Fruit fly (Drosophila melanogaster): ENCODE measurements around the gene Karl.

The Karl gene

dm6 chrX:11818047-11818766 lies 31.0 kb downstream of the Karl start (continued):
- TF ChIP-seq fru (GFP tag; optimal IDR thresholded peaks at IDR 0.05) = peak; percentile 96
- TF ChIP-seq HLH106 (tag; optimal IDR thresholded peaks at IDR 0.05) = peak; percentile 89
- peak; percentile 92 for TF ChIP-seq psq (GFP tag; optimal IDR thresholded peaks at IDR 0.05)
- peak; percentile 57 for TF ChIP-seq Mio (GFP tag; optimal IDR thresholded peaks at IDR 0.05)
- no peak for TF ChIP-seq N (GFP tag; optimal IDR thresholded peaks at IDR 0.05)
- TF ChIP-seq lola (GFP tag; optimal IDR thresholded peaks at IDR 0.05) = no peak

DNA sequence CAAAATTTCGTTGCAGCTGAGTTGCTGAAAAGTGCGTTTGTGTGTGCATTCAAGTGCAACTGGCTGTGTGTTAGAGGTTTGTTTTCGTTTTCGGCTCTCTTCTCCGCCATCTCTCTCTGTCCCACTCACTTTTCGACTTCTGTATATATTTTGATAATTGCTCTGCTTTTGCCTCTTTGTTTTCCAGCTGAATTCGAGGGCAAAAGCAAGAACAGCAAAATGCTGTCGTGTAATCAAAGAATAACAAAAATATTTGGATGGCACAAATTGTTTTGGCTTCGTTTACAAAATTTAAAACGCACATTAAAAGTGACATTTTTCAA lies 31.5 kb downstream of the Karl start:
- TF ChIP-seq CG9705 (GFP tag; optimal IDR thresholded peaks at IDR 0.05) (no peak), Dif (GFP tag; optimal IDR thresholded peaks at IDR 0.05; ENCODE audit: partially characterized antibody) (peak; percentile 70), brk (GFP tag; optimal IDR thresholded peaks at IDR 0.05) (peak; percentile 22), Rel (GFP tag; optimal IDR thresholded peaks at IDR 0.05) (peak; percentile 18), Rel (tag; optimal IDR thresholded peaks at IDR 0.05) (no peak), usp (GFP tag; optimal IDR thresholded peaks at IDR 0.05) (no peak), dl (GFP tag; optimal IDR thresholded peaks at IDR 0.05; ENCODE audit: insufficient read depth in 1 of 2, partially characterized antibody in 2 of 2) (peak; percentile 7 to 56), dmrt93B (GFP tag; optimal IDR thresholded peaks at IDR 0.05) (no peak), psq (GFP tag; optimal IDR thresholded peaks at IDR 0.05) (peak; percentile 1), lola (GFP tag; optimal IDR thresholded peaks at IDR 0.05) (no peak), pan (optimal IDR thresholded peaks at IDR 0.05) (no peak), ey (GFP tag; optimal IDR thresholded peaks at IDR 0.05) (no peak), Dfd (GFP tag; optimal IDR thresholded peaks at IDR 0.05) (no peak), Hnf4 (GFP tag; optimal IDR thresholded peaks at IDR 0.05) (no peak), Mio (GFP tag; optimal IDR thresholded peaks at IDR 0.05) (no peak)

dm6 chrX:11819241-11819862 lies 32.2 kb downstream of the Karl start:
- TF ChIP-seq brk (GFP tag; optimal IDR thresholded peaks at IDR 0.05) (no peak), foxo (GFP tag; optimal IDR thresholded peaks at IDR 0.05) (peak in 1 of 2 experiments; percentile 2), Hnf4 (GFP tag; optimal IDR thresholded peaks at IDR 0.05) (no peak), HLH106 (tag; optimal IDR thresholded peaks at IDR 0.05) (no peak), Rel (GFP tag; optimal IDR thresholded peaks at IDR 0.05) (no peak), Rel (tag; optimal IDR thresholded peaks at IDR 0.05) (peak; percentile 17), CrebA (GFP tag; optimal IDR thresholded peaks at IDR 0.05; ENCODE audit: borderline replicate concordance) (peak; percentile 29)

DNA sequence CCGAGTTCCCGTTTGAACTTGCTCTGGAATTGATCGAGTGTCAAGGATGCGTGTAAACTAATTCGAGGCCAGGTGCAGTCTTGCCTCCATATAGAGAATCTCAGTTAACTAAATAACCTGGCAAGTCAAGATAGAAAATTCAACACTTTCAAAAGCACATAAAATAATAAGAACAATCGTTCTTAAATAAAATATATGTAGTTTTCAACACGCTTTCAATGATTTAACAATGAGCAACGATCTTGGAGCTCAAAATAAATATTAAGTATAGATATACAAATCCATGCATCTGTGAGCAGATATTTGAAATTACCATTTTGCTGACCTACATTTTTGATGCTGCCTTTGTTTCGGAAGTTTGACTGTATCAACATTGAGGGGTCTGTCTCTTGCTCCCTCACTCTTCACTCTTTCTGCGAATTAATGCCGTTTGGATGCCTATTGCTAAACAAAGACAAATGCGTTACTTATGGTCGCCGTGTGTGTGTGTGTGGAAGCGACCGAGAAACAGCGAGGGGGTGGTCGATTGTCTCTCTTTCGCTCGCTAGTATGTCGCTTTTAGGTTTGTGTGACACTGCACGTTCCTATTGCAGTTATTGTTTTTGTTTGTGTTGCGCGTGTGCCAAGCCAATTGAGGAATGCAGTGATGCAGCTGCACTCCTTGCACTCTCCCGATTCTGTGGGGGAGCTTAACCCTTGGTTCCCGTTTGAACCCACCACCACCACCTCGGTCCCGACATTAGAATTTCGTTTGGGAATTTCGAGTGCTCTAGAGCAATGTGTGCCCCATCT lies 33.3 kb downstream of the Karl start:
- TF ChIP-seq h (GFP tag; optimal IDR thresholded peaks at IDR 0.05) (peak; percentile 68), dl (GFP tag; optimal IDR thresholded peaks at IDR 0.05; ENCODE audit: insufficient read depth in 1 of 2, partially characterized antibody in 2 of 2) (no peak), Hr78 (GFP tag; optimal IDR thresholded peaks at IDR 0.05) (no peak), psq (GFP tag; optimal IDR thresholded peaks at IDR 0.05) (peak; percentile 15), dmrt93B (GFP tag; optimal IDR thresholded peaks at IDR 0.05) (peak; percentile 42), br (GFP tag; optimal IDR thresholded peaks at IDR 0.05) (peak; percentile 44), HLH106 (tag; optimal IDR thresholded peaks at IDR 0.05) (peak; percentile 62), rgr (GFP tag; optimal IDR thresholded peaks at IDR 0.05) (peak; percentile 65), CrebA (GFP tag; optimal IDR thresholded peaks at IDR 0.05; ENCODE audit: borderline replicate concordance) (no peak), usp (GFP tag; optimal IDR thresholded peaks at IDR 0.05) (no peak), ey (GFP tag; optimal IDR thresholded peaks at IDR 0.05) (peak; percentile 71), Sp1 (GFP tag; optimal IDR thresholded peaks at IDR 0.05) (peak; percentile 25), N (GFP tag; optimal IDR thresholded peaks at IDR 0.05) (no peak), Hnf4 (GFP tag; optimal IDR thresholded peaks at IDR 0.05) (peak; percentile 37), GATAd (GFP tag; optimal IDR thresholded peaks at IDR 0.05) (no peak), fru (GFP tag; optimal IDR thresholded peaks at IDR 0.05) (peak; percentile 68), Jra (GFP tag; optimal IDR thresholded peaks at IDR 0.05) (no peak), OdsH (GFP tag; optimal IDR thresholded peaks at IDR 0.05) (peak; percentile 53), sage (GFP tag; optimal IDR thresholded peaks at IDR 0.05) (no peak), woc (GFP tag; optimal IDR thresholded peaks at IDR 0.05) (peak; percentile 68), CG9705 (GFP tag; optimal IDR thresholded peaks at IDR 0.05) (peak; percentile 16), foxo (GFP tag; optimal IDR thresholded peaks at IDR 0.05) (peak in 1 of 2 experiments; percentile 71)
